Worm (Caenorhabditis elegans) whole organism, mixed stage, embryonic: Measurements from ENCODE around the gene Y39F10C.3.

ENCODE experiments used
- blmp-1 ChIP-seq: fragments of 150-350 bp; optimal IDR thresholded peaks from 2 replicates; lab custom pipeline; 2014; ENCODE audit warnings: missing biosample characterization, missing genetic modification characterization
- ces-1 ChIP-seq: fragments of 150-350 bp; optimal IDR thresholded peaks from 2 replicates; lab custom pipeline; 2014; ENCODE audit warnings: missing biosample characterization, missing genetic modification reagents, missing genetic modification characterization
- elt-1 ChIP-seq: sonication (generic microtip); optimal IDR thresholded peaks from 2 replicates; lab custom pipeline; 2017; ENCODE audit warnings: missing genetic modification characterization, mild to moderate bottlenecking, missing compliant biosample characterization, antibody characterized with exemption, moderate library complexity, borderline replicate concordance; ENCODE audit not compliant: insufficient read depth
- elt-3 ChIP-seq: fragments of 150-350 bp; optimal IDR thresholded peaks from 2 replicates; lab custom pipeline; 2014; ENCODE audit warnings: missing biosample characterization, missing genetic modification characterization
- mep-1 ChIP-seq: fragments of 150-350 bp; optimal IDR thresholded peaks from 2 replicates; lab custom pipeline; 2017; ENCODE audit warnings: missing biosample characterization, missing genetic modification reagents, missing genetic modification characterization, inconsistent platforms
- nhr-12 ChIP-seq: fragments of 150-350 bp; optimal IDR thresholded peaks from 2 replicates; lab custom pipeline; 2014; ENCODE audit warnings: missing biosample characterization, missing genetic modification characterization
- nhr-237 ChIP-seq: fragments of 150-350 bp; optimal IDR thresholded peaks from 2 replicates; lab custom pipeline; 2014; ENCODE audit warnings: missing biosample characterization, missing genetic modification characterization
- pha-4 ChIP-seq: fragments of 150-350 bp; optimal IDR thresholded peaks from 2 replicates; lab custom pipeline; 2018; ENCODE audit warnings: missing biosample characterization, missing genetic modification reagents, missing genetic modification characterization
- sptf-1 ChIP-seq: sonication (generic microtip); optimal IDR thresholded peaks from 2 replicates; lab custom pipeline; 2017; ENCODE audit warnings: mild to moderate bottlenecking, missing genetic modification characterization, moderate library complexity, missing compliant biosample characterization
- tbx-8 ChIP-seq: fragments of 200-800 bp; sonication (Bioruptor generic); optimal IDR thresholded peaks from 2 replicates; lab custom pipeline; 2018; ENCODE audit warnings: mild to moderate bottlenecking, missing genetic modification characterization, moderate library complexity, missing compliant biosample characterization
- unc-39 ChIP-seq: fragments of 150-350 bp; optimal IDR thresholded peaks from 2 replicates; lab custom pipeline; 2014; ENCODE audit warnings: missing biosample characterization, missing genetic modification characterization
- zip-8 ChIP-seq: fragments of 150-350 bp; optimal IDR thresholded peaks from 2 replicates; lab custom pipeline; 2014; ENCODE audit warnings: missing biosample characterization, missing genetic modification characterization
- ztf-11 ChIP-seq: fragments of 150-350 bp; optimal IDR thresholded peaks from 2 replicates; lab custom pipeline; 2014; ENCODE audit warnings: missing biosample characterization, missing genetic modification characterization

ce11 chrII:651324-651723, 22.9 kb upstream of the Y39F10C.3 start:
- TF ChIP-seq elt-3 (tag; lab: Kevin White, UChicago) (no peak), mep-1 (tag; lab: Kevin White, UChicago) (no peak), ztf-11 (tag; lab: Kevin White, UChicago) (no peak), pha-4 (no peak), zip-8 (tag; lab: Kevin White, UChicago) (no peak), sptf-1 (tag; lab: Kevin White, UChicago) (no peak), tbx-8 (GFP tag; lab: Kevin White, UChicago) (no peak), elt-1 (tag; lab: Kevin White, UChicago) (no peak), nhr-237 (no peak), nhr-12 (tag; lab: Kevin White, UChicago) (no peak), ces-1 (GFP tag; lab: Kevin White, UChicago) (no peak), blmp-1 (tag; lab: Kevin White, UChicago) (no peak), unc-39 (tag; lab: Kevin White, UChicago) (no peak)
